Worm (Caenorhabditis elegans) whole organism, L1 larva: ENCODE results near the gene fbxa-172.

Source experiments
- ceh-82 ChIP-seq, 3 experiments: fragments of 150-350 bp in 1 of 3; sonication (generic microtip) in 2 of 3; optimal IDR thresholded peaks; 2 replicates each; lab custom pipeline; 2014 to 2017; ENCODE audit warnings: missing biosample characterization in 3 of 3, missing genetic modification characterization in 3 of 3
- fkh-10 ChIP-seq: sonication (generic microtip); optimal IDR thresholded peaks from 2 replicates; lab custom pipeline; 2017; ENCODE audit warnings: missing biosample characterization, missing genetic modification reagents, missing genetic modification characterization
- lin-39 ChIP-seq: fragments of 150-350 bp; optimal IDR thresholded peaks from 2 replicates; lab custom pipeline; 2014; ENCODE audit warnings: missing biosample characterization, missing genetic modification reagents, missing genetic modification characterization
- mdl-1 ChIP-seq, 2 experiments: fragments of 150-350 bp; optimal IDR thresholded peaks; 2 replicates each; lab custom pipeline; 2014 to 2017; ENCODE audit warnings: missing biosample characterization in 2 of 2, missing genetic modification characterization in 2 of 2, inconsistent platforms in 1 of 2
- nhr-11 ChIP-seq: fragments of 150-350 bp; optimal IDR thresholded peaks from 2 replicates; lab custom pipeline; 2014; ENCODE audit warnings: missing biosample characterization, missing genetic modification characterization
- nhr-237 ChIP-seq: fragments of 150-350 bp; optimal IDR thresholded peaks from 2 replicates; lab custom pipeline; 2014; ENCODE audit warnings: missing biosample characterization, missing genetic modification characterization
- nhr-90 ChIP-seq: sonication (generic microtip); optimal IDR thresholded peaks from 2 replicates; lab custom pipeline; 2016; ENCODE audit warnings: mild to moderate bottlenecking, missing genetic modification characterization, missing compliant biosample characterization; ENCODE audit not compliant: poor library complexity
- snpc-4 ChIP-seq: fragments of 150-350 bp; optimal IDR thresholded peaks from 2 replicates; lab custom pipeline; 2014; ENCODE audit warnings: missing biosample characterization, missing genetic modification characterization
- swsn-7 ChIP-seq: sonication (generic microtip); optimal IDR thresholded peaks from 2 replicates; lab custom pipeline; 2016; ENCODE audit warnings: missing genetic modification characterization, missing compliant biosample characterization
- unc-30 ChIP-seq: sonication (generic microtip); optimal IDR thresholded peaks from 2 replicates; lab custom pipeline; 2017; ENCODE audit warnings: missing biosample characterization, missing genetic modification characterization

- TF ChIP-seq lin-39, result no peak
- TF ChIP-seq nhr-90 (tag; lab: Kevin White, UChicago), result no peak
- TF ChIP-seq swsn-7 (tag; lab: Kevin White, UChicago), result no peak
- TF ChIP-seq unc-30 (tag; lab: Kevin White, UChicago), result no peak
- TF ChIP-seq snpc-4 (tag; lab: Kevin White, UChicago), result no peak
- no peak for TF ChIP-seq fkh-10
- no peak for TF ChIP-seq nhr-237
- TF ChIP-seq nhr-11 (tag; lab: Kevin White, UChicago), result no peak
- TF ChIP-seq ceh-82 (tag; optimal IDR thresholded peaks at IDR 0.05; lab: Kevin White, UChicago), result no peak
- TF ChIP-seq mdl-1 (tag; optimal IDR thresholded peaks at IDR 0.05; lab: Kevin White, UChicago), result no peak
Measured at ce11 chrV:17532686-17533085, 26.4 kb upstream of the fbxa-172 start, which contains the start of gene C18D4.3.
